Fruit fly (Drosophila melanogaster) ovary, adult (tissue): ENCODE measurements around the gene Oseg5.

Source experiments
- CG17801 ChIP-seq: fragments of 200-800 bp; optimal IDR thresholded peaks from 2 replicates; lab custom pipeline; 2019; ENCODE audit warnings: missing biosample characterization, mild to moderate bottlenecking, missing genetic modification characterization, moderate library complexity; ENCODE audit not compliant: partially characterized antibody

Oseg5 gene

dm6 chr2L:20857791-20858190, 22.2 kb upstream of the Oseg5 start, which contains the start of gene CG14400:
Gene CG14400, minus strand, starts transcription at chr2L:20857891.
- TF ChIP-seq CG17801 (GFP tag; lab: Kevin White, UChicago) = no peak

- no peak for TF ChIP-seq CG17801 (GFP tag; lab: Kevin White, UChicago)
These were observed 16.5 kb upstream of the Oseg5 start, which contains the start of gene twit for dm6 chr2L:20852092-20852628. Gene twit, plus strand, starts transcription at chr2L:20852578.

DNA sequence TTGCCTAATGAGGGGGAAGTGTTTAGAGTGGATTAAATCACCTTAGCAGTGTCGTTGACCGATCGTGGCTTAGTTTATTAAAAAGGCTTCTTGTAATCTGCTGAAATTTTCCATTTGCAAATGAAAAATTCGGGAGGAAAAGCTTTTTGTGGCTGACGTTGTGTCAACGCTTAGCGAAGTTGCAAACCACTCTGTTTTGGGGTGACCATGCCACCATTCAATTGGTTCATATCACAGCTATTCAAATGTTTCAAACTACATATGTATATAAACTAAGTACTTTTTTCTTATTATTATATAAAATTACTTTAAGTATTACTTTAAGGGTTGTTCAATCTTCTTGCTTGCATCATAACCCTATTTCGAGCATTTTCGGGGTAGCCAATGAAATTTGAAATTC, 16.0 kb upstream of the Oseg5 start:
- no peak for TF ChIP-seq CG17801 (GFP tag; lab: Kevin White, UChicago)

DNA sequence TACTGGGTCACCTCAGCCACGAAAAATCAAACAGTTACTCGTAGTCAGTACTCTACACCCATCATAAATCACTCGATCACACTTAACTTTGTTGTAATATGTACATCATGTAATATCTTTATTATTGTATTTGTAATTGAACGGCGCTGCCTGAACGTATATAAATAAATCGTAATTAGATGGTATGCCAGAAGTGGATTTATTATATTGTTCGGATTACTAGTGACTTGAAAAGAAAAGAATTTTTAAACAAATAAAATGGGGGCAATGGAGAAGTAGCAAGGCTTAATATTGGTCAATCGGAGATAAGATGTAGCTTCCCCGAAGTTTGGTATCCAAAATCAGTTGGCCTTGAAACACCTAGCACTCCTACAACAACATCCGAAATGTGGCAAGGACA, 13.4 kb upstream of the Oseg5 start, which contains the start of gene CG14402:
Gene CG14402 (plus strand): TSS at position 301 of the 400 bp plus-strand sequence.
- no peak for TF ChIP-seq CG17801 (GFP tag; lab: Kevin White, UChicago)

- no peak for TF ChIP-seq CG17801 (GFP tag; lab: Kevin White, UChicago)
These were observed 8.7 kb upstream of the Oseg5 start for dm6 chr2L:20844381-20844780.

DNA sequence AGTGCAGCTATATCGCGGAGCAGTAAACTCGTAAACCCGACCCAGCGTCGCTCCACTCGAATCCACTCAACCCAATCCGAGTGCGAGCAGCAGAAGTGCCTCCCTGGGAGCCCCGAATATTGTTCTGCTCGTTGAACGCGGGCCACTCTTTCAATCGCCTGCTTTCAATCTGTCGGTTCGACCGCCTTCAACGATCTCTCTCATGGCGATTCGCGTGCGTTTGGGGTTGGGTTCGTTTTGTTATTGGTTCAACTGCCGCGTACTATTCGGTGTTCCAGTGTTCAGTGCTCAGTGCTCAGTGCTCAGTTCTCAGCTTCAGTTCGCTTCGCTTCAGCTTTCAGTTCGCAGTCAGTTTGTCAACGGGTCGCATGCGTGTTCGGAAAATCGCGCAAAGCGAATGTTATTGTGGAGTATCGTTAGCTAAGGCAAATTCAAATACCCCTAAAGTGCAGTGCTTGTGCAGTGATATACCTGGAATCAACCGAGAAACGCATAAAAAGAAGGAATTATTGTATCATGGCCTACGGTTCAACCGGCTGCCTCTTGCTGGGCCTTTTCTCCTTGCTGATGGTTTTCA, 4.9 kb upstream of the Oseg5 start, which contains the start of gene CG31676:
Gene CG31676 (plus strand): TSS at position 289 of the 577 bp plus-strand sequence.
- no peak for TF ChIP-seq CG17801 (GFP tag; lab: Kevin White, UChicago)

DNA sequence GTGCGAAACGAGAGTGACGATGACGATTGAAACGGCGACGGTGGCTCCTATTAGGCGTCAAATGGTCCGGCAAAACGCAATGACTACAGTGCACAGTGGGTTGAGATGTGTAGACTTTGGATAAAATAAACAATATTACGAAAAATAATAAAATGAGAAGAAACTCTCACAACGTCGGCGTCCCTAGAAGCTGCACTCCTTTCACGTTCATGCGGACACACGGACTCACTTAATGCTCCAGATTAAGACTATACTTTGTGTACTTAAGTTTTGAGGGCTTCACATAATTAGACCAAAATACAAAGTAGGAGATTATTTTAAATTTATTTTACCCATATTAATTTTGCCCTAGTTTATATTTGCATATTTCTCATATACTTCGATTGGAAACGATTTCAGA, 4.4 kb upstream of the Oseg5 start:
- TF ChIP-seq CG17801 (GFP tag; lab: Kevin White, UChicago) = no peak

DNA sequence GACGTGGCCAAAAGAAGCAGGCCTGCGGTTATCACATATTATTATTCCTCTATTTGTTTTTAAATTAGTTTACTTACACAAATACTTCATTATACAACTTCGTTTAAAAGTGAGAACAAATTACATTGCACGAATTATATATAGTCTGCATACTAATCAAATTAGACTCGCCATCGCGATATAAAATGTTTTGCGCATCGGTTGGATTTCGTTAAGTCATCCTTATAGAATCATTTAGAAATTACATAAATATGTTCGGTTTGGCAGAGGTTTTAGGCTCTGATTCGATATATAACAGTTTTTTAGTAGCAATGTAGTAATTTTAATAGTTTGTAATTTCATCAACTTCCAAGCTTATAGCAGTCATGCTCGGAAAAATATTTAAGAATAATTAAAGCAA, 2.2 kb upstream of the Oseg5 start, which contains the start of gene Spn38F:
Gene Spn38F (minus strand): TSS at position 101 of the 400 bp plus-strand sequence.
- no peak for TF ChIP-seq CG17801 (GFP tag; lab: Kevin White, UChicago)

dm6 chr2L:20831060-20831459, 4.6 kb downstream of the Oseg5 start, which contains the start of gene CG31674:
Gene CG31674, plus strand, starts transcription at chr2L:20831262.
- TF ChIP-seq CG17801 (GFP tag; lab: Kevin White, UChicago) = peak; percentile 34

- TF ChIP-seq CG17801 (GFP tag; lab: Kevin White, UChicago) = peak; percentile 26
These were observed 5.8 kb downstream of the Oseg5 start for dm6 chr2L:20829755-20830396.

- no peak for TF ChIP-seq CG17801 (GFP tag; lab: Kevin White, UChicago)
These were observed 6.3 kb downstream of the Oseg5 start, which contains the start of gene CG31673 for dm6 chr2L:20829309-20829708. Gene CG31673, plus strand, starts transcription at chr2L:20829609.

- no peak for TF ChIP-seq CG17801 (GFP tag; lab: Kevin White, UChicago)
These were observed 6.9 kb downstream of the Oseg5 start for dm6 chr2L:20828701-20829100.

- no peak for TF ChIP-seq CG17801 (GFP tag; lab: Kevin White, UChicago)
These were observed 8.6 kb downstream of the Oseg5 start for dm6 chr2L:20827045-20827444.

- no peak for TF ChIP-seq CG17801 (GFP tag; lab: Kevin White, UChicago)
These were observed 9.4 kb downstream of the Oseg5 start for dm6 chr2L:20826226-20826625.

DNA sequence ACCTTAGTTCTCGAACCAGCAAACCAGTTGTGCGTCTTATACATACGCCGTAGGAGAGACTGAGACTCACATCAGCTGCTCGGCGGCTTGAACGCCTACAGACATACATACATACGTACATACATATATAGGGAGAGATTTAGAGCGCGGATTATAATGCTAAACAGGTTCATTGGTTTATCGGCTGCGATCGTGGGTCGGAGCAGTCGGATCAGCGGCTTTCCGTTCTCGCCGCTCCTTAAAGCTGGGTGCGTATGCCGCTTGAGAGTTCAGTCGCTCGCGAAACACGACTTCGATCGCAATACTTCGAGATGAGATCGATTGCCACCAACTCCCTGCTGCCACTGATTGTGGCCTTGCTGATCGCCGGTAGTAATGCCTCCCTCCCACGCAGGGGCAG, 10.4 kb downstream of the Oseg5 start:
- no peak for TF ChIP-seq CG17801 (GFP tag; lab: Kevin White, UChicago)
